Fruit fly (Drosophila melanogaster) S2 (cell line): ENCODE data around the gene SmD1.

Experiments
- CG8478 ChIP-seq: fragments of >200 bp; optimal IDR thresholded peaks from 2 replicates; lab custom pipeline; 2018
- CTCF ChIP-seq, 2 experiments: fragments of >200 bp; optimal IDR thresholded peaks; 2 replicates each; lab custom pipeline; 2018

Gene SmD1

dm6 chr3L:12734550-12735012 is at the start of gene SmD1, which contains the start of gene Ptp69D:
Gene SmD1 (minus strand): TSS chr3L:12734611.
Gene Ptp69D (plus strand): TSS chr3L:12734945.
- TF ChIP-seq CTCF (optimal IDR thresholded peaks at IDR 0.05; lab: Kevin White, UChicago), result no peak
- TF ChIP-seq CG8478 (lab: Kevin White, UChicago), result no peak

DNA sequence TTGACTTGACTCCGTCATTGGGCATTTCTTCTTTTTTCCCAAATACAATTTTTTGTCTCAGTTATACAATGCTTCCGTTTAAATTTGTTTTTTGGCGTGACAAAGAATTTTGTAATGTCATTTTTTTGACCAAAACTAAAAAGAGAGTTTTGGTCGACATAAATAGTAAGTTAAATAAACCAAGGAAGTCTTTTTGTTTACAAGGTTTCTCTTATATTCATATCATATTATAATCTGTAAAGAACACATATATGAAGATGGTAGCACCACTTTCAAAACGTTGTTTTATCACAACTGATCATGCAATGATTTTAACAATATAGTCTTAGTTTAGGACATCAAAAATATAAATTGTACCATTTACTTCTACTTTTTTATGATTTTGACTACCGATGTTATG is 46.6 kb upstream of the SmD1 start, which contains the start of the genes CG10969 and CG17666:
TSS of gene CG10969 (minus strand) at position 101 of the 400 bp plus-strand sequence.
TSS of gene CG17666 (plus strand) at position 329 of the 400 bp plus-strand sequence.
- TF ChIP-seq CG8478 (lab: Kevin White, UChicago) (no peak), CTCF (optimal IDR thresholded peaks at IDR 0.05; lab: Kevin White, UChicago) (no peak)

DNA sequence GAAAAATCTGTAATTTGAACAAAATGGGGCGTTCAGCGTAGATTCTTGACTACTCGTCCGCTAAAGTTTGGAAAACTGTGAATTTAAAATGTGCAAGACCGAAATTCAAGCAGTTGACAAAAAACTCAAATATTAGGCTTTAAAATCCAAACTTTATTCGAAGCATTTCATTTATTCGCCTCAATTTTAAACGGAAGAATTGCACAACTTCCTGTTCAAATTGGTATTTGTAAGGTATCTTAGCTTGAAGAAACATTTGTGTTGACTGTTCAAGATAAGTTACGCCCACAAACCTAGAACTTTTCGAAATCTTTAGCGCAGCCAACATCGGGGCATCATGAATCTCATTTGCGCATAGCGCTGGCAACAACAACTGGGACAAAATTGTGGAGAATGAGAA is 44.2 kb upstream of the SmD1 start, which contains the start of gene CG32106:
TSS of gene CG32106 (minus strand) at position 101 of the 400 bp plus-strand sequence.
- TF ChIP-seq CG8478 (lab: Kevin White, UChicago), result no peak
- no peak for TF ChIP-seq CTCF (optimal IDR thresholded peaks at IDR 0.05; lab: Kevin White, UChicago)

DNA sequence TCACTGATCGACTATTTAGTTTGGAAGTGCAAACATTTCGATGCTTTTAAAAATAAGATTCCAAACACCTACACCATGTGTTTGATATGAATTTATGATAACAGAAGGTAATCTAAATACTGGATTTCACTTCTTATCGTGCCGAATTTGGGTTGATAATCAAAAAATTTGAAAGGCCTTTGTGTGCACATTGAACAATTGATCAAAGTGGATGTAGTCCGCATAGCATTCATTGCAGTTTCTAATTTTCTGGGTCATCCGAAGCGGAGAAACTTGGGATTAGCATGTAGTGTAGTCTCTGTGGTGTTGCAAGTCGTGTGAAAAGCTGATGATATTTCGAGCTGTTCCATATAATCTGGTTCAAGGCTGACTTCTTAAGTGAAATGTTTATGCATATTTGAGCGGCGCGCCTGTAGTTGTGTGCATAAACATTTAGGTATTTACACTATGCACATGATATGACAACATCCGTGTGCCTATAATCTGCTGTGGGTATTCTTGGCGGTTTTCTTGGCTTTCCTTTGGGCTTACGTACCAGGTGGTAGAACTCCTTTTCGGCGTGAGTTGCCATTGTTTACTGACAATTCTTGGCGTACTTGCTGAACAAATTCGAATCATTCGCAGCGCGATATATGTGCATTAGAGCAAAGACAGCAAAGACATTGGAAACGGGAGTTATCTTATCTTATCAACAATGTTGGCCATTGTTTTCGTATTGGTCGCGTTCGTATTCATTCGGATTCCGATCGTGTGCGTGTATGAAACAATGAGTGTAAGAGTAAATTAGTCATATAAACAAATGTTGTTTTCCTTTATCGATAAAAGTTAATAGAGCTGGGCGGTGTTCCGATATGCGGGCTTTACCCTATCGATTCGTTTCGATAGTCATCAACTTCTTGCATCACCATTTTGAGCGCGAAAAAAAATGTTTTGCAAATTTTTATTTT is 38.6 kb upstream of the SmD1 start, which contains the start of gene Hip1:
TSS of gene Hip1 (minus strand) at position 834 of the 947 bp plus-strand sequence.
- no peak for TF ChIP-seq CTCF (optimal IDR thresholded peaks at IDR 0.05; lab: Kevin White, UChicago)
- no peak for TF ChIP-seq CG8478 (lab: Kevin White, UChicago)

DNA sequence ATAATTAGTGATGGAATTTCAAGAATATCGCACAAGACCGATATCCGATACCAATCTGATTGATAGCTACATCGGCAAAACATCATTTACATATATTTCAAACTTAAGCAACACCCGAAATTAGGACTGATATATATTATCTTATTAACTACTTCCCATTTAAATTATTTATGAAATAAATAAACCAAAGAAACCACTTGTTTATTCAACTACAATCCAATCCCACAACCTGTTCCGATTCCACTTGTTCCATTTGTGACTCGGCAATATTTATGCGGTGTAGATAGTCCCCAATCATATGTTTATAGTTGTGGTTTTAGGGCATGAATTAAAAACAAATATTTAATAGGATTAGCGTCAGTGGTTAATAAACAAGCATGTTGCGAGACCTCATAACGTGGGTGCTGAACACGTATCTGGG is 20.4 kb upstream of the SmD1 start, which contains the start of the genes CG10973 and Vps13D:
TSS of gene CG10973 (minus strand) at position 6 of the 421 bp plus-strand sequence.
TSS of gene Vps13D (plus strand) at position 281 of the 421 bp plus-strand sequence.
- TF ChIP-seq CG8478 (lab: Kevin White, UChicago) (no peak), CTCF (optimal IDR thresholded peaks at IDR 0.05; lab: Kevin White, UChicago) (no peak)

- TF ChIP-seq CG8478 (lab: Kevin White, UChicago) (no peak), CTCF (optimal IDR thresholded peaks at IDR 0.05; lab: Kevin White, UChicago) (no peak)
Measured at dm6 chr3L:12749567-12750535, 15.4 kb upstream of the SmD1 start, which contains the start of the genes Klc and CG10984. Gene Klc (minus strand): TSS chr3L:12750056. Gene CG10984 (plus strand): TSS chr3L:12750119.

DNA sequence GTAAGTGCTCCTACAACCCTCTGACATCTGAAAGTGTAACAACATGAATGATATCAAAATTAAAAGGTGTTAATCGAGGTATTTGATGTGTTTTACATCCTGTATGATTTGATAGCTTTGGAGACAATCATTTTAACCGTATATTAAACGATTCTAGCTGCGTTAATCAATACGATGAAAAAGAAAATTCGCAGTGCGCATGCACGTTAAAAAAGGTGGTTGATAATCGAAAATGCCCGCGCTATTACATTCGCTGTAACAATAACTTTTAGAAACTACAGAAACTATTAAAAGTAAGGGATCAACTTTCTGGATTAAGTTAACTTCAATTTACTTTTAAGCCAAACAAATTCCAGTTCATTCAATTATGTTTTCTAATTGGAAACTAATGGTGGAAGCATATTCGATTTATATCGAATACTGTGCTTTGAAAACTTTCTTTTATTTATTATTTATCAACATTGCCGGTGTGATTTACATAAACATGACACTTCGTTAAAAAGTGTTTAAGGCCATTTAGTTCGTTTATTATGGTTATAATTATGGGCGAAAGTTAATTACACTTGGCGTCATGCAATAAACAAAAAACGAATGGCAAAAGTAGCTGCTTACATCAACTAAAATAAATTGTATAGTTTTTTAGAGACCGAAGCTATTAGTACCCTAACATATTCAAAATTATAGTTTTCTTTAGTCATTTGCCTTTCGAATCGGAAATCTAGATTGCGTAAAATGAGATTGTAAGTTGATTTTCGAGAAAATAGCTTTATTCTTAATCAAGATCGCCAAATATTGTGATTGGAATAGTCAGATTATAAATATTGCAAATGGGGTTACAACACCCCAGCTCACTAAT is 14.5 kb upstream of the SmD1 start:
- TF ChIP-seq CTCF (optimal IDR thresholded peaks at IDR 0.05; lab: Kevin White, UChicago) (no peak), CG8478 (lab: Kevin White, UChicago) (no peak)

DNA sequence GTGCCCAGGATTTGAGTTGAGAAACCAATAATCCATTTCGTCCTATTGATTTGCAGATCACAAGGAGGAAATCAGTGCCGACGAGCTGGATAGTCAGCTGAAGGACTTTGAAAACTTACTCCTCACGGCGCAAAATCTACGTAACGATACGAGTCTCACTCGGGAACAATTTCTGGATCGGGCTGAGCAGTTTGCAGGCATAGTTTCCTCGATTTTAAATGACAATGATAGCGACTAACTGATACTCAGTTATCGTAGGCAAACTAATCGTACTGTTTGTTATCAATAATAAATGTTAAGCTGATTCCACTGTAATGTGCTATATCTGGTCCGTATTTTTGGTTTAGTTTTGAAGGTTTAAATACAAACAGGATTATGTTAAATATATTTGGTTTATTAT is 11.8 kb upstream of the SmD1 start:
- TF ChIP-seq CG8478 (lab: Kevin White, UChicago), result no peak
- TF ChIP-seq CTCF (optimal IDR thresholded peaks at IDR 0.05; lab: Kevin White, UChicago), result no peak

- TF ChIP-seq CTCF (optimal IDR thresholded peaks at IDR 0.05; lab: Kevin White, UChicago) (no peak), CG8478 (lab: Kevin White, UChicago) (no peak)
Measured at dm6 chr3L:12745121-12745770, 10.8 kb upstream of the SmD1 start, which contains the start of gene CG32109. Gene CG32109 (plus strand): TSS chr3L:12745344.

dm6 chr3L:12741608-12742007 is 7.2 kb upstream of the SmD1 start, which contains the start of gene CG32112:
Gene CG32112 (plus strand): TSS chr3L:12741718.
- TF ChIP-seq CG8478 (lab: Kevin White, UChicago) (no peak), CTCF (optimal IDR thresholded peaks at IDR 0.05; lab: Kevin White, UChicago) (no peak)

dm6 chr3L:12735707-12736106 is 1.3 kb upstream of the SmD1 start:
- TF ChIP-seq CG8478 (lab: Kevin White, UChicago) (no peak), CTCF (optimal IDR thresholded peaks at IDR 0.05; lab: Kevin White, UChicago) (no peak)

DNA sequence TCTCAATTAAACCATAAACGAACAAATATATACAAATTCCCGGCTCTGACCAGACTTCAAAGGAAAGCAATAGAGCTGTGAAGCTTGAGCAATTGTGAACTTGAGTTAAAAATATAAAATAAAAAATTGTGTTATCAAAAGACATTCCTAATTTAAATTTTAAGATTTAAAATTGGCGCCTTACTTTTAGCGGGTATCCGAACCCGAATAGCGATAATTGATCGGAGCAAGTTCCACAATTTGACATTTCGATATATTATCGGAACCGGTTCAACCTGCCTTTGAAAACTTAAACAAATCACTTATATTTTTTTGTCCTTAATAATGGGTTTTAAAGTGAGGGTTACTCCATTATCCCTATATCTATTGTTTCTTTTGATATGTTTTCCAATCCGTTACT is 1.7 kb downstream of the SmD1 start:
- TF ChIP-seq CG8478 (lab: Kevin White, UChicago), result no peak
- TF ChIP-seq CTCF (optimal IDR thresholded peaks at IDR 0.05; lab: Kevin White, UChicago), result peak in 1 of 2 experiments; percentile 18
